Fruit fly (Drosophila melanogaster): ENCODE results near the gene Snmp1.

dm6 chr3R:21185655-21186054 is 17.6 kb upstream of the Snmp1 start:
- TF ChIP-seq Dll (optimal IDR thresholded peaks at IDR 0.05) (no peak), pan (optimal IDR thresholded peaks at IDR 0.05) (no peak), psq (optimal IDR thresholded peaks at IDR 0.05) (no peak), CG8478 (optimal IDR thresholded peaks at IDR 0.05) (no peak)
